Fruit fly (Drosophila melanogaster): ENCODE data around the gene CG11858.

DNA sequence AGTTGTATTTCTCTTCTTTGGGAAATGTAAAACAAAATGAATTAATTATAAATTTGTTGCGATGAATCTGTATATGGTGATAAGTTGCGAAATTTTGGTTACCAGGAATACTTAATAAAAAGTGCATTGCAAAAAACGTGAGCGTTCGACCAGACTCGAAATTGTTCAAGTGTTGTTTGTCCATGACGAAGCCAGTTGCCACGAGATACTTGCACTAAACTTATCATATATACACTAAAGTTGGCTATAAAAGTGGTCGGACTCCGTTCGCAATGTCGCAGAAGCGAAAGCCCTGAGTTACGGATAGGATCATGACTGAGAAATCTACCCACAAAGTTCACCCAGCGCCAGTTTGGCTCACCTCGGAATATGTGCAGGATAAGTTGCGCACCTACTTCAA, 11.0 kb downstream of the CG11858 start, which contains the start of gene CG11878:
- no peak for TF ChIP-seq Dfd (GFP tag; optimal IDR thresholded peaks at IDR 0.05)
- no peak for TF ChIP-seq brk (GFP tag; optimal IDR thresholded peaks at IDR 0.05)
- TF ChIP-seq CG9705 (GFP tag; optimal IDR thresholded peaks at IDR 0.05), result no peak
- TF ChIP-seq psq (GFP tag; optimal IDR thresholded peaks at IDR 0.05), result no peak
- no peak for TF ChIP-seq fru (GFP tag; optimal IDR thresholded peaks at IDR 0.05)
- TF ChIP-seq Abd-B (GFP tag; optimal IDR thresholded peaks at IDR 0.05), result no peak
- TF ChIP-seq sv (GFP tag; optimal IDR thresholded peaks at IDR 0.05), result no peak
- no peak for TF ChIP-seq br (GFP tag; optimal IDR thresholded peaks at IDR 0.05)
